Worm (Caenorhabditis elegans) whole organism, L3 larva: ENCODE data around the gene T05C7.4.

Source experiments
- ama-1 ChIP-seq: fragments of 150-350 bp; optimal IDR thresholded peaks from 2 replicates; lab custom pipeline; 2018
- ceh-82 ChIP-seq: fragments of 150-350 bp; optimal IDR thresholded peaks from 2 replicates; lab custom pipeline; 2014; ENCODE audit warnings: missing biosample characterization, missing genetic modification characterization
- mdl-1 ChIP-seq: fragments of 150-350 bp; optimal IDR thresholded peaks from 2 replicates; lab custom pipeline; 2014; ENCODE audit warnings: missing biosample characterization, missing genetic modification characterization
- nhr-12 ChIP-seq: fragments of 150-350 bp; optimal IDR thresholded peaks from 2 replicates; lab custom pipeline; 2014; ENCODE audit warnings: missing biosample characterization, missing genetic modification characterization
- nhr-67 ChIP-seq: fragments of 150-350 bp; optimal IDR thresholded peaks from 2 replicates; lab custom pipeline; 2014; ENCODE audit warnings: missing biosample characterization, missing genetic modification characterization
- nhr-77 ChIP-seq: fragments of 150-350 bp; optimal IDR thresholded peaks from 2 replicates; lab custom pipeline; 2014; ENCODE audit warnings: missing biosample characterization, missing genetic modification characterization
- sea-2 ChIP-seq: fragments of 150-350 bp; sonication (generic microtip); optimal IDR thresholded peaks from 4 replicates; lab custom pipeline; 2014; ENCODE audit warnings: missing biosample characterization, missing genetic modification reagents, missing genetic modification characterization
- snpc-4 ChIP-seq: fragments of 150-350 bp; optimal IDR thresholded peaks from 2 replicates; lab custom pipeline; 2014; ENCODE audit warnings: missing biosample characterization, missing genetic modification characterization
- ztf-11 ChIP-seq: fragments of 150-350 bp; optimal IDR thresholded peaks from 2 replicates; lab custom pipeline; 2014; ENCODE audit warnings: missing biosample characterization, missing genetic modification characterization

T05C7.4 gene

DNA sequence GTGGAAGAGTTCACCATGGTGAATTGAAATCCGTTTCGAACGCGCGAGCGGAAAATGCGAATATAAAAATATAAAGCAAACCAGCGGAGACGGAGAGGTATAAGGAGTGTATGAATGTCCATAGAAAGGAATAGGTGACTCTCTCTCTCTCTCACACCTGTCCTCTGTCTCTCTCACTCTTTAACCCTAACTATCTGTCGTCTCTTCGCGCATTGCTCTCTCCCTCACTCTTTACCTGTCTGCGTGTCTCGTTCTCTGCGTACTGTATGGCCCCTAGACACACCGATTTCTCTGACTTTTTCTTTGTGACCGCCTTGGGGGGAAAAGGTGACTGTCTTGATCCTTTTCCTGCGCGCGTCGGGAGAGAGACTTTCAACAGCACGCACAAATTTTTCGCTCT is 2.2 kb downstream of the T05C7.4 start (continued):
- TF ChIP-seq ztf-11 (tag; lab: Kevin White, UChicago) (no peak), nhr-77 (no peak), ceh-82 (tag; lab: Kevin White, UChicago) (no peak), nhr-12 (tag; lab: Kevin White, UChicago) (no peak), sea-2 (no peak), nhr-67 (tag; lab: Kevin White, UChicago) (no peak), mdl-1 (tag; lab: Kevin White, UChicago) (no peak)

DNA sequence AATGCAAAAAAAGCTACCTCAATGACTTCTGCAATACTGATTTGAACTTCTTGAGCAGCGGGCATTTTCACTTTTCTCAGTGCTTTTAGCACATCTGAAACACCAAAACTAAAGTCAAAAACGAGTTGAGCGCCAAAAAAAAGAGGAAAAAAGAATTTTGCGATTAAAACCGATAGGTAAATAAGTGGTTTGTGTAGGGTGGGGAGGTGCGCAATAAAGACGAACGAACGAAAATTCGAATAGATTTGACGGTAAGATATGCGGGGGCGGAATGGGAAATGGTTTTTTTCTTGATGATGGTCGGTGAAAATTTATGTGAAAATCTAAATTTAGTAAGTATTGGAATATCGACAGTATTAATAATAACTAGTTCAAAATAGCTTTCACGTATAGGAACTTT is 4.7 kb downstream of the T05C7.4 start, which contains the start of gene frm-5.1:
Gene frm-5.1, minus strand, starts transcription at position 101 of the 400 bp plus-strand sequence.
- TF ChIP-seq ama-1 (peak; percentile 37), snpc-4 (tag; lab: Kevin White, UChicago) (no peak)
- TF ChIP-seq, all 47 proteins: peak for 1
